Fruit fly (Drosophila melanogaster): ENCODE data around the gene Hr39.
A peak's percentile ranks its signal among the peaks of the same experiment; 100 is the strongest.

Hr39 gene

DNA sequence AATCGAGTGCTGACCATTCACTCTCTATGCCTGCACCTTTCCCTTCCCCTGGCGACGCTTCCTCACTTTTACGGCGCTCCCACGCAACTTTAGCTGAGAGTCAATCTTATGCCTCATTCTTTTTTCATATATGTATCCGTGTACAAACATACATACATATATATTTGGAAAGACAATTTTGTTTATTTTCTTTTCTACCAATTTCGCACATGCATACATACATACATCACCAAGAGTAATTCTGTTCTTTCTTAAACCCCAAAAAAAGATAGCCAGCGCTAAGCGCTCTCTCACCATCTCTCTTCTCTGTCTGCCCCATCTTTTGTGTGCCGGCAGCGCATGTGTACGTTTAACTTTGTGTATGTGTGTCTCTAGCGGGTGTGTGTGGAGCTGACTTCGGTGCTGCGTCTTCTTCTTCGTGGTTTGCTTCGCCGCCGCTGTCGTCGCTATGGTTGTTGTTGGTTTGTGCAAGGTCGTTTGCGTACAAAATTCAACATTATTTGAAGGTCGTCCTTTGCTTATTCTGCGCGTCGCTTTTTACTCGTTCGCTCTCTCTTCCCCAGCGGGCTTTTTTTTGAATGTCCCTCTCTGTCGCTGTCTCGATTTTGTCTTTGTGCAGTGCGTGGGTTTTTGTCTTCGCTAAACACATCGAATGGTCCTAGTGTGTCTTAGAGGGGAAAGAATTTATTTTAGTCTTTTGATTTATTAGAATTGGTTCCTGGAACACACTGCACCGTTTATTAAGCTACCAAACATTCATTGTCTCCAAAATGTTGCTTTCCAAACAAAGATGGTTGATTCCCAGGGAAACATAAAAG, 13.7 kb downstream of the Hr39 start (continued):
- TF ChIP-seq CG17568 (GFP tag; optimal IDR thresholded peaks at IDR 0.05) (peak; percentile 20), tll (GFP tag; optimal IDR thresholded peaks at IDR 0.05) (peak in 1 of 2 experiments; percentile 25), knrl (GFP tag; IDR thresholded peaks at IDR 0.05; ENCODE audit: partially characterized antibody) (no peak), CG3163 (GFP tag; optimal IDR thresholded peaks at IDR 0.05) (peak; percentile 69), CG6683 (GFP tag; optimal IDR thresholded peaks at IDR 0.05) (no peak), dm (GFP tag; optimal IDR thresholded peaks at IDR 0.05) (peak; percentile 22), CG18599 (GFP tag; optimal IDR thresholded peaks at IDR 0.05) (peak; percentile 20), CG17186 (GFP tag; optimal IDR thresholded peaks at IDR 0.05) (no peak), dimm (GFP tag; IDR thresholded peaks at IDR 0.05) (no peak), lbe (GFP tag; optimal IDR thresholded peaks at IDR 0.05) (peak; percentile 78), HmgD (GFP tag; optimal IDR thresholded peaks at IDR 0.05) (peak; percentile 31), bbx (GFP tag; IDR thresholded peaks at IDR 0.05; ENCODE audit: partially characterized antibody) (0 out of 2 replicates have a peak, but pooled peaks have one; percentile 26), CG5180 (GFP tag; optimal IDR thresholded peaks at IDR 0.05) (peak; percentile 28), eve (GFP tag; optimal IDR thresholded peaks at IDR 0.05) (no peak), Sry-δ (GFP tag; optimal IDR thresholded peaks at IDR 0.05) (peak; percentile 19), Myb (GFP tag; optimal IDR thresholded peaks at IDR 0.05) (no peak), esg (GFP tag; conservative IDR thresholded peaks at IDR 0.05) (no peak), CG13287 (GFP tag; IDR thresholded peaks at IDR 0.05; ENCODE audit: partially characterized antibody) (peak; percentile 56; the same call in 1 of the 2 replicates), sd (tag; optimal IDR thresholded peaks at IDR 0.05) (peak; percentile 68), CG32767 (GFP tag; IDR thresholded peaks at IDR 0.05) (peak; percentile 63; the same call in 1 of the 2 replicates), CG11504 (tag; optimal IDR thresholded peaks at IDR 0.05) (peak; percentile 5), gce (GFP tag; IDR thresholded peaks at IDR 0.05) (no peak), hth (optimal IDR thresholded peaks at IDR 0.05) (no peak), corto (GFP tag; optimal IDR thresholded peaks at IDR 0.05) (peak; percentile 76), Trl (optimal IDR thresholded peaks at IDR 0.05) (peak; percentile 74 to 95), Trl (GFP tag; optimal IDR thresholded peaks at IDR 0.05) (no peak), bigmax (GFP tag; optimal IDR thresholded peaks at IDR 0.05) (no peak), zfh1 (GFP tag; IDR thresholded peaks at IDR 0.05) (no peak), E2f2 (GFP tag; IDR thresholded peaks at IDR 0.05) (peak; percentile 36; the same call in 1 of the 2 replicates), sob (GFP tag; IDR thresholded peaks at IDR 0.05) (0 out of 2 replicates have a peak, but pooled peaks have one; percentile 21), Camta (GFP tag; optimal IDR thresholded peaks at IDR 0.05) (no peak), lab (GFP tag; optimal IDR thresholded peaks at IDR 0.05) (peak; percentile 31), dysf (GFP tag; IDR thresholded peaks at IDR 0.05) (no peak), chn (GFP tag; optimal IDR thresholded peaks at IDR 0.05) (peak; percentile 29), ERR (GFP tag; optimal IDR thresholded peaks at IDR 0.05) (peak; percentile 96), CG2202 (tag; optimal IDR thresholded peaks at IDR 0.05) (no peak), scrt (GFP tag; optimal IDR thresholded peaks at IDR 0.05) (peak; percentile 15), Hr78 (GFP tag; optimal IDR thresholded peaks at IDR 0.05) (peak in 1 of 2 experiments; percentile 84), CG17361 (GFP tag; IDR thresholded peaks at IDR 0.05) (0 out of 3 replicates have a peak, but pooled peaks have one; percentile 22), CG13775 (GFP tag; optimal IDR thresholded peaks at IDR 0.05) (no peak), CG2678 (tag; optimal IDR thresholded peaks at IDR 0.05) (no peak), peb (GFP tag; IDR thresholded peaks at IDR 0.05) (no peak), CTCF (GFP tag; optimal IDR thresholded peaks at IDR 0.05) (peak; percentile 55), CG13894 (tag; optimal IDR thresholded peaks at IDR 0.05) (peak; percentile 25), CG7357 (GFP tag; IDR thresholded peaks at IDR 0.05) (no peak), ATbp (GFP tag; optimal IDR thresholded peaks at IDR 0.05) (no peak), Fer1 (GFP tag; optimal IDR thresholded peaks at IDR 0.05) (peak; percentile 28), sqz (GFP tag; optimal IDR thresholded peaks at IDR 0.05) (peak; percentile 55), ewg (GFP tag; optimal IDR thresholded peaks at IDR 0.05) (peak; percentile 75)
